Worm (Caenorhabditis elegans) whole organism, young adult: Measurements from ENCODE around the gene clec-162.

Source experiments
- B0336.3 ChIP-seq: fragments of 200-800 bp; sonication (Bioruptor generic); IDR thresholded peaks from 2 replicates; pipeline ENCODE4 v1.3.6; 2022; ENCODE audit warnings: missing genetic modification characterization, missing compliant biosample characterization
- C17E4.6 ChIP-seq: fragments of 200-800 bp; sonication (Bioruptor generic); IDR thresholded peaks from 2 replicates; pipeline ENCODE4 v1.3.6; 2022; ENCODE audit warnings: missing genetic modification reagents, missing genetic modification characterization, missing compliant biosample characterization
- D2030.7 ChIP-seq: fragments of 200-800 bp; sonication (Bioruptor generic); IDR thresholded peaks from 2 replicates; pipeline ENCODE4 v1.3.6; 2022; ENCODE audit warnings: missing genetic modification reagents, missing genetic modification characterization, missing compliant biosample characterization
- F10E7.11 ChIP-seq: sonication (generic microtip); optimal IDR thresholded peaks from 2 replicates; lab custom pipeline; 2017; ENCODE audit warnings: mild to moderate bottlenecking, missing genetic modification characterization, moderate library complexity, missing compliant biosample characterization
- F33H1.4 ChIP-seq: fragments of 200-800 bp; sonication (Bioruptor generic); IDR thresholded peaks from 2 replicates; pipeline ENCODE4 v1.3.6; 2022; ENCODE audit warnings: missing genetic modification reagents, missing genetic modification characterization, missing compliant biosample characterization
- F39B2.1 ChIP-seq: fragments of 200-800 bp; sonication (Bioruptor generic); IDR thresholded peaks from 2 replicates; pipeline ENCODE4 v1.3.6; 2022; ENCODE audit warnings: missing genetic modification reagents, missing genetic modification characterization, missing compliant biosample characterization
- T07F8.4 ChIP-seq: sonication (generic microtip); optimal IDR thresholded peaks from 2 replicates; lab custom pipeline; 2016; ENCODE audit warnings: mild to moderate bottlenecking, missing genetic modification characterization, moderate library complexity, missing compliant biosample characterization
- Y53G8AR.9 ChIP-seq: fragments of 200-800 bp; sonication (Bioruptor generic); conservative IDR thresholded peaks from 2 replicates; pipeline ENCODE4 v1.3.6; 2022; ENCODE audit warnings: missing genetic modification reagents, missing genetic modification characterization, missing compliant biosample characterization
- Y95B8A.8 ChIP-seq: fragments of 200-800 bp; sonication (Bioruptor generic); IDR thresholded peaks from 2 replicates; pipeline ENCODE4 v1.3.6; 2022; ENCODE audit warnings: missing genetic modification reagents, missing genetic modification characterization, missing compliant biosample characterization
- aptf-2 ChIP-seq: fragments of 200-800 bp; sonication (Bioruptor generic); conservative IDR thresholded peaks from 2 replicates; pipeline ENCODE4 v1.3.6; 2022; ENCODE audit warnings: missing genetic modification reagents, missing genetic modification characterization, missing compliant biosample characterization
- athp-1 ChIP-seq: sonication (generic microtip); optimal IDR thresholded peaks from 2 replicates; lab custom pipeline; 2017; ENCODE audit warnings: mild to moderate bottlenecking, missing genetic modification characterization, missing compliant biosample characterization
- attf-6 ChIP-seq: fragments of 200-800 bp; sonication (Bioruptor generic); IDR thresholded peaks from 2 replicates; pipeline ENCODE4 v1.3.6; 2022; ENCODE audit warnings: missing genetic modification reagents, missing genetic modification characterization, missing compliant biosample characterization
- cebp-1 ChIP-seq, 2 experiments: fragments of 200-800 bp in 1 of 2; sonication (Bioruptor generic) in 1 of 2; sonication (generic microtip) in 1 of 2; IDR thresholded peaks in 1 of 2; optimal IDR thresholded peaks in 1 of 2; 2 replicates each; pipeline versions ENCODE4 v1.3.6 to Lab custom; 2017 to 2022; ENCODE audit warnings: missing compliant biosample characterization in 2 of 2, missing genetic modification characterization in 2 of 2, mild to moderate bottlenecking in 1 of 2, missing genetic modification reagents in 1 of 2, moderate library complexity in 1 of 2
- ceh-100 ChIP-seq: fragments of 200-800 bp; sonication (Bioruptor generic); IDR thresholded peaks from 2 replicates; pipeline ENCODE4 v1.3.6; 2022; ENCODE audit warnings: missing genetic modification reagents, missing genetic modification characterization, missing compliant biosample characterization
- ceh-79 ChIP-seq: sonication (generic microtip); optimal IDR thresholded peaks from 2 replicates; lab custom pipeline; 2017; ENCODE audit warnings: mild to moderate bottlenecking, missing genetic modification characterization, missing compliant biosample characterization
- dpff-1 ChIP-seq: sonication (generic microtip); optimal IDR thresholded peaks from 2 replicates; lab custom pipeline; 2017; ENCODE audit warnings: mild to moderate bottlenecking, missing genetic modification characterization, missing compliant biosample characterization
- dpl-1 ChIP-seq: fragments of 150-350 bp; optimal IDR thresholded peaks from 2 replicates; lab custom pipeline; 2014; ENCODE audit warnings: missing biosample characterization, missing genetic modification reagents, missing genetic modification characterization
- efl-1 ChIP-seq: fragments of 150-350 bp; optimal IDR thresholded peaks from 2 replicates; lab custom pipeline; 2014; ENCODE audit warnings: missing biosample characterization, missing genetic modification reagents, missing genetic modification characterization
- ekl-4 ChIP-seq: fragments of 200-800 bp; sonication (Bioruptor generic); IDR thresholded peaks from 2 replicates; pipeline ENCODE4 v1.3.6; 2022; ENCODE audit warnings: missing genetic modification reagents, missing genetic modification characterization, missing compliant biosample characterization
- gei-17 ChIP-seq: fragments of 200-800 bp; sonication (Bioruptor generic); optimal IDR thresholded peaks from 2 replicates; lab custom pipeline; 2018; ENCODE audit warnings: mild to moderate bottlenecking, missing genetic modification characterization, missing compliant biosample characterization
- him-1 ChIP-seq: sonication (generic microtip); optimal IDR thresholded peaks from 2 replicates; lab custom pipeline; 2016; ENCODE audit warnings: missing genotype, missing genetic modification reagents, missing genetic modification characterization, missing compliant biosample characterization
- hmg-20 ChIP-seq: fragments of 200-800 bp; sonication (Bioruptor generic); IDR thresholded peaks from 2 replicates; pipeline ENCODE4 v1.3.6; 2022; ENCODE audit warnings: missing genetic modification reagents, missing genetic modification characterization, missing compliant biosample characterization
- hrde-1 ChIP-seq: sonication (generic microtip); optimal IDR thresholded peaks from 2 replicates; lab custom pipeline; 2016; ENCODE audit warnings: missing genetic modification characterization, mild to moderate bottlenecking, missing compliant biosample characterization, moderate library complexity, missing genotype, missing genetic modification reagents, borderline replicate concordance
- lag-1 ChIP-seq: fragments of 200-800 bp; sonication (Bioruptor generic); IDR thresholded peaks from 2 replicates; pipeline ENCODE4 v1.3.6; 2022; ENCODE audit warnings: missing genetic modification reagents, missing genetic modification characterization, missing compliant biosample characterization
- let-526 ChIP-seq: fragments of 200-800 bp; sonication (Bioruptor generic); IDR thresholded peaks from 2 replicates; pipeline ENCODE4 v1.3.6; 2022; ENCODE audit warnings: missing genetic modification reagents, missing genetic modification characterization, missing compliant biosample characterization
- lin-26 ChIP-seq: fragments of 200-800 bp; sonication (Bioruptor generic); IDR thresholded peaks from 2 replicates; pipeline ENCODE4 v1.3.6; 2022; ENCODE audit warnings: missing genetic modification reagents, missing genetic modification characterization, missing compliant biosample characterization
- lin-35 ChIP-seq, 3 experiments: fragments of 150-350 bp in 2 of 3; sonication (generic microtip) in 1 of 3; optimal IDR thresholded peaks; 2 replicates each; lab custom pipeline; 2014 to 2018; ENCODE audit warnings: missing biosample characterization in 3 of 3, missing genetic modification characterization in 3 of 3, missing genetic modification reagents in 3 of 3
- lin-40 ChIP-seq: sonication (generic microtip); optimal IDR thresholded peaks from 2 replicates; lab custom pipeline; 2016; ENCODE audit warnings: missing genetic modification characterization, mild to moderate bottlenecking, missing compliant biosample characterization, missing genotype, missing genetic modification reagents
- lin-54 ChIP-seq: fragments of 200-800 bp; sonication (Bioruptor generic); optimal IDR thresholded peaks from 2 replicates; lab custom pipeline; 2018; ENCODE audit warnings: mild to moderate bottlenecking, missing genetic modification characterization, missing compliant biosample characterization
- lsl-1 ChIP-seq: fragments of 200-800 bp; sonication (Bioruptor generic); optimal IDR thresholded peaks from 2 replicates; lab custom pipeline; 2018; ENCODE audit warnings: mild to moderate bottlenecking, missing genetic modification characterization, moderate library complexity, missing compliant biosample characterization
- madf-3 ChIP-seq: fragments of 200-800 bp; sonication (Bioruptor generic); IDR thresholded peaks from 2 replicates; pipeline ENCODE4 v1.3.6; 2022; ENCODE audit warnings: missing genetic modification reagents, missing genetic modification characterization, missing compliant biosample characterization
- madf-6 ChIP-seq: fragments of 200-800 bp; sonication (Bioruptor generic); IDR thresholded peaks from 2 replicates; pipeline ENCODE4 v1.3.6; 2022; ENCODE audit warnings: missing genetic modification reagents, missing genetic modification characterization, missing compliant biosample characterization
- mcd-1 ChIP-seq: fragments of 200-800 bp; sonication (Bioruptor generic); IDR thresholded peaks from 2 replicates; pipeline ENCODE4 v1.3.6; 2022; ENCODE audit warnings: missing genetic modification reagents, missing genetic modification characterization, missing compliant biosample characterization
- nfya-1 ChIP-seq: sonication (generic microtip); optimal IDR thresholded peaks from 2 replicates; lab custom pipeline; 2017; ENCODE audit warnings: antibody characterized with exemption, missing compliant biosample characterization, missing genetic modification characterization, borderline replicate concordance; ENCODE audit not compliant: insufficient read depth
- nhr-90 ChIP-seq: sonication (generic microtip); optimal IDR thresholded peaks from 2 replicates; lab custom pipeline; 2016; ENCODE audit warnings: missing genotype, mild to moderate bottlenecking, missing genetic modification characterization, missing compliant biosample characterization
- rcor-1 ChIP-seq: fragments of 200-800 bp; sonication (Bioruptor generic); IDR thresholded peaks from 2 replicates; pipeline ENCODE4 v1.3.6; 2022; ENCODE audit warnings: missing genetic modification reagents, missing genetic modification characterization, missing compliant biosample characterization
- repo-1 ChIP-seq: sonication (generic microtip); optimal IDR thresholded peaks from 2 replicates; lab custom pipeline; 2017; ENCODE audit warnings: mild to moderate bottlenecking, missing genetic modification characterization, missing compliant biosample characterization
- snpc-1.3 ChIP-seq: sonication (generic microtip); optimal IDR thresholded peaks from 2 replicates; lab custom pipeline; 2017; ENCODE audit warnings: missing genetic modification characterization, mild to moderate bottlenecking, missing compliant biosample characterization, antibody characterized with exemption, moderate library complexity, missing genotype, missing genetic modification reagents; ENCODE audit not compliant: insufficient read depth
- snpc-3.4 ChIP-seq: sonication (generic microtip); optimal IDR thresholded peaks from 2 replicates; lab custom pipeline; 2017; ENCODE audit warnings: missing genetic modification characterization, mild to moderate bottlenecking, missing compliant biosample characterization, antibody characterized with exemption, moderate library complexity, missing genotype, missing genetic modification reagents
- sptf-2 ChIP-seq: fragments of 200-800 bp; sonication (Bioruptor generic); optimal IDR thresholded peaks from 2 replicates; lab custom pipeline; 2018; ENCODE audit warnings: mild to moderate bottlenecking, missing genetic modification characterization, missing compliant biosample characterization
- tbp1 ChIP-seq: fragments of 200-800 bp; sonication (Bioruptor generic); optimal IDR thresholded peaks from 2 replicates; lab custom pipeline; 2018; ENCODE audit warnings: mild to moderate bottlenecking, missing genetic modification characterization, missing compliant biosample characterization
- tlf-1 ChIP-seq: fragments of 200-800 bp; sonication (Bioruptor generic); optimal IDR thresholded peaks from 2 replicates; lab custom pipeline; 2018; ENCODE audit warnings: mild to moderate bottlenecking, missing genetic modification characterization, missing compliant biosample characterization
- unc-130 ChIP-seq: sonication (generic microtip); optimal IDR thresholded peaks from 2 replicates; lab custom pipeline; 2016; ENCODE audit warnings: missing genetic modification reagents, missing genetic modification characterization, missing compliant biosample characterization
- unc-62 ChIP-seq: fragments of 150-350 bp; optimal IDR thresholded peaks from 2 replicates; lab custom pipeline; 2014; ENCODE audit warnings: missing biosample characterization, missing genetic modification reagents, missing genetic modification characterization
- zfh-2 ChIP-seq: fragments of 200-800 bp; sonication (Bioruptor generic); conservative IDR thresholded peaks from 2 replicates; pipeline ENCODE4 v1.3.6; 2022; ENCODE audit warnings: missing genetic modification reagents, missing genetic modification characterization, missing compliant biosample characterization
- ztf-22 ChIP-seq: fragments of 200-800 bp; sonication (Bioruptor generic); optimal IDR thresholded peaks from 2 replicates; lab custom pipeline; 2018; ENCODE audit warnings: mild to moderate bottlenecking, missing genetic modification characterization, moderate library complexity, missing compliant biosample characterization
- ztf-25 ChIP-seq: fragments of 200-800 bp; sonication (Bioruptor generic); IDR thresholded peaks from 2 replicates; pipeline ENCODE4 v1.3.6; 2022; ENCODE audit warnings: missing genetic modification reagents, missing genetic modification characterization, missing compliant biosample characterization

clec-162 gene

ce11 chrIII:9748694-9749093 lies 23.7 kb upstream of the clec-162 start, which contains the start of gene T05G5.4:
T05G5.4 (plus strand) TSS chrIII:9748934.
- TF ChIP-seq F10E7.11 (tag; lab: Kevin White, UChicago) (no peak), ekl-4 (GFP tag; lab: Robert Waterston, UW) (peak; percentile 8; the same call in 1 of the 2 replicates), madf-6 (peak; percentile 68), B0336.3 (GFP tag; lab: Robert Waterston, UW) (0 out of 2 replicates have a peak, but pooled peaks have one; percentile 47), attf-6 (GFP tag; lab: Robert Waterston, UW) (peak; percentile 37; the same call in 1 of the 2 replicates), lin-26 (peak; percentile 55), mcd-1 (GFP tag; lab: Robert Waterston, UW) (peak; percentile 43; the same call in 1 of the 2 replicates), cebp-1 (GFP tag; IDR thresholded peaks at IDR 0.05; lab: Robert Waterston, UW) (no peak), cebp-1 (tag; optimal IDR thresholded peaks at IDR 0.05; lab: Kevin White, UChicago) (peak; percentile 7), D2030.7 (GFP tag; lab: Robert Waterston, UW) (no peak), nfya-1 (tag; lab: Kevin White, UChicago) (no peak), let-526 (GFP tag; lab: Robert Waterston, UW) (no peak), ztf-25 (0 out of 2 replicates have a peak, but pooled peaks have one; percentile 23), Y95B8A.8 (0 out of 2 replicates have a peak, but pooled peaks have one; percentile 22), hrde-1 (tag; lab: Kevin White, UChicago) (peak; percentile 59), snpc-3.4 (tag; lab: Kevin White, UChicago) (peak; percentile 4), gei-17 (no peak), ceh-79 (tag; lab: Kevin White, UChicago) (peak; percentile 4), unc-130 (GFP tag; lab: Kevin White, UChicago) (peak; percentile 12), nhr-90 (no peak), F39B2.1 (peak; percentile 62; the same call in 1 of the 2 replicates), snpc-1.3 (tag; lab: Kevin White, UChicago) (peak; percentile 46), tbp1 (GFP tag; lab: Kevin White, UChicago) (peak; percentile 20), dpff-1 (no peak), athp-1 (peak; percentile 15), lsl-1 (GFP tag; lab: Kevin White, UChicago) (peak; percentile 37), him-1 (tag; lab: Kevin White, UChicago) (peak; percentile 90), hmg-20 (no peak), tlf-1 (peak; percentile 39), lin-54 (GFP tag; lab: Kevin White, UChicago) (peak; percentile 46), ceh-100 (peak; percentile 63), madf-3 (GFP tag; lab: Robert Waterston, UW) (0 out of 2 replicates have a peak, but pooled peaks have one; percentile 38), Y53G8AR.9 (GFP tag; lab: Robert Waterston, UW) (peak; percentile 74; the same call in 1 of the 2 replicates), C17E4.6 (GFP tag; lab: Robert Waterston, UW) (peak; percentile 46; the same call in 1 of the 2 replicates)

- TF ChIP-seq efl-1 (peak; percentile 24), ztf-22 (GFP tag; lab: Kevin White, UChicago) (no peak), F33H1.4 (peak; percentile 44), unc-62 (no peak), aptf-2 (GFP tag; lab: Robert Waterston, UW) (no peak), rcor-1 (GFP tag; lab: Robert Waterston, UW) (0 out of 2 replicates have a peak, but pooled peaks have one; percentile 24), F39B2.1 (no peak), repo-1 (tag; lab: Kevin White, UChicago) (no peak), dpl-1 (GFP tag; lab: Kevin White, UChicago) (peak; percentile 11), sptf-2 (GFP tag; lab: Kevin White, UChicago) (no peak), lin-54 (GFP tag; lab: Kevin White, UChicago) (peak; percentile 2), lin-35 (GFP tag; optimal IDR thresholded peaks at IDR 0.05; lab: Kevin White, UChicago) (peak in 1 of 3 experiments; percentile 8), cebp-1 (GFP tag; IDR thresholded peaks at IDR 0.05; lab: Robert Waterston, UW) (no peak), cebp-1 (tag; optimal IDR thresholded peaks at IDR 0.05; lab: Kevin White, UChicago) (peak; percentile 53), T07F8.4 (tag; lab: Kevin White, UChicago) (no peak), lin-40 (tag; lab: Kevin White, UChicago) (no peak), lag-1 (GFP tag; lab: Robert Waterston, UW) (no peak), zfh-2 (GFP tag; lab: Robert Waterston, UW) (no peak), madf-6 (no peak; the same call in 1 of the 2 replicates)
Measured at ce11 chrIII:9747133-9747532, 22.1 kb upstream of the clec-162 start, which contains the start of the genes iff-1 and cdk-1. iff-1 (minus strand) TSS chrIII:9747193. cdk-1 (plus strand) TSS chrIII:9747472.
